Fruit fly (Drosophila melanogaster): ENCODE results near the gene mRpS34.

DNA sequence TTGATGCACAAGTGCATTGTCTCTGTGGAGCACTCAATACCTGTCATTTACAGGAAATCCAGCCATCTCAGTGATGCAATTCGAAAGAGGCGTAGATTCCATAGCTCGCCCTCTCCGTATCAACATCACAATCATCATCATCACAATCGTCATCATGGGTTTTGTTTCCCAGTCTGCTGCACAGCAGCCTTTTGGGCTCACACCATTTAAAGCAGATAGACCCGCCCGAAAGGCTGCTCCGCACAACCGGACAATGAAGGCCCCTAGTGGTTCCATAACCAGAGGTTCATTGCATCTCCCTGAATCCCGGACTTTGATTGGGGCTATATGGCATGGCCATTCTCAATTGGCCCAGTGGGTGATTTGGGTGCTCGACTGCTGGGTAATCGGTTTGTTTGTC lies 13.0 kb upstream of the mRpS34 start:
- no peak for TF ChIP-seq dati (GFP tag; IDR thresholded peaks at IDR 0.05)
- TF ChIP-seq Ptx1 (GFP tag; IDR thresholded peaks at IDR 0.05) = no peak
- TF ChIP-seq prd (optimal IDR thresholded peaks at IDR 0.05) = no peak
- TF ChIP-seq prd (GFP tag; IDR thresholded peaks at IDR 0.05) = no peak
- TF ChIP-seq E2f2 (GFP tag; IDR thresholded peaks at IDR 0.05) = peak; percentile 9; the same call in 1 of the 2 replicates
- no peak for TF ChIP-seq Gug (GFP tag; IDR thresholded peaks at IDR 0.05)
- TF ChIP-seq CG31441 (GFP tag; IDR thresholded peaks at IDR 0.05) = no peak
- TF ChIP-seq psq (GFP tag; optimal IDR thresholded peaks at IDR 0.05) = no peak
- no peak for TF ChIP-seq Dref (GFP tag; IDR thresholded peaks at IDR 0.05)
- TF ChIP-seq CG12219 (GFP tag; optimal IDR thresholded peaks at IDR 0.05) = no peak
- no peak for TF ChIP-seq CG18764 (GFP tag; optimal IDR thresholded peaks at IDR 0.05)
- no peak for TF ChIP-seq CG8765 (GFP tag; IDR thresholded peaks at IDR 0.05)
- TF ChIP-seq CG8290 (GFP tag; optimal IDR thresholded peaks at IDR 0.05) = no peak
- TF ChIP-seq CG8290 (tag; optimal IDR thresholded peaks at IDR 0.05) = peak in 1 of 2 experiments; percentile 31
- TF ChIP-seq lmd (GFP tag; IDR thresholded peaks at IDR 0.05) = no peak
